Fruit fly (Drosophila melanogaster) whole organism, prepupa: Measurements from ENCODE around the gene Ufsp2.

Experiments used
- Blimp-1 ChIP-seq: fragments of 200-800 bp; sonication (Bioruptor generic); optimal IDR thresholded peaks from 3 replicates; lab custom pipeline; 2017; ENCODE audit warnings: missing biosample characterization, missing genetic modification characterization, mild to moderate bottlenecking, moderate library complexity, missing genetic modification reagents
- CG10669 ChIP-seq: fragments of 200-800 bp; sonication (Bioruptor generic); optimal IDR thresholded peaks from 3 replicates; lab custom pipeline; 2018; ENCODE audit warnings: missing biosample characterization, mild to moderate bottlenecking, missing genetic modification characterization, moderate library complexity
- CG11294 ChIP-seq: fragments of 200-800 bp; sonication (Bioruptor generic); IDR thresholded peaks from 2 replicates; pipeline ENCODE4 v1.3.6; 2022; ENCODE audit warnings: missing biosample characterization, missing genetic modification characterization
- CG11762 ChIP-seq: fragments of 200-800 bp; sonication (Bioruptor generic); optimal IDR thresholded peaks from 3 replicates; lab custom pipeline; 2016; ENCODE audit warnings: missing biosample characterization, missing genetic modification characterization; ENCODE audit not compliant: insufficient read depth
- CG1621 ChIP-seq: fragments of 200-800 bp; sonication (Bioruptor generic); optimal IDR thresholded peaks from 3 replicates; lab custom pipeline; 2018; ENCODE audit warnings: missing biosample characterization, mild to moderate bottlenecking, missing genetic modification characterization
- CG16779 ChIP-seq: fragments of 200-800 bp; sonication (Bioruptor generic); optimal IDR thresholded peaks from 3 replicates; lab custom pipeline; 2017; ENCODE audit warnings: missing biosample characterization, mild to moderate bottlenecking, missing genetic modification characterization
- CG32006 ChIP-seq: fragments of 200-800 bp; sonication (Bioruptor generic); optimal IDR thresholded peaks from 3 replicates; lab custom pipeline; 2017; ENCODE audit warnings: missing biosample characterization, mild to moderate bottlenecking, missing genetic modification characterization
- CG34406 ChIP-seq: fragments of 200-800 bp; sonication (Bioruptor generic); optimal IDR thresholded peaks from 3 replicates; lab custom pipeline; 2016; ENCODE audit warnings: missing biosample characterization, missing genetic modification characterization
- CG3919 ChIP-seq: fragments of 200-800 bp; sonication (Bioruptor generic); optimal IDR thresholded peaks from 3 replicates; lab custom pipeline; 2016; ENCODE audit warnings: missing biosample characterization, missing genetic modification characterization
- CG4318 ChIP-seq: fragments of 200-800 bp; sonication (Bioruptor generic); optimal IDR thresholded peaks from 3 replicates; lab custom pipeline; 2017; ENCODE audit warnings: missing biosample characterization, mild to moderate bottlenecking, missing genetic modification characterization
- CG6163 ChIP-seq: fragments of 200-800 bp; sonication (Bioruptor generic); IDR thresholded peaks from 3 replicates; pipeline ENCODE4 v1.3.6; 2022; ENCODE audit warnings: missing biosample characterization, missing genetic modification characterization
- CG6276 ChIP-seq: fragments of 200-800 bp; sonication (Bioruptor generic); optimal IDR thresholded peaks from 2 replicates; lab custom pipeline; 2017; ENCODE audit warnings: missing biosample characterization, mild to moderate bottlenecking, missing genetic modification characterization
- CG6792 ChIP-seq: fragments of 200-800 bp; sonication (Bioruptor generic); optimal IDR thresholded peaks from 3 replicates; lab custom pipeline; 2016; ENCODE audit warnings: missing biosample characterization, missing genetic modification characterization
- CG6808 ChIP-seq: fragments of 200-800 bp; sonication (Bioruptor generic); optimal IDR thresholded peaks from 3 replicates; lab custom pipeline; 2017; ENCODE audit warnings: missing biosample characterization, missing genetic modification characterization, mild to moderate bottlenecking, moderate library complexity, missing genetic modification reagents
- CG8319 ChIP-seq: fragments of 200-800 bp; sonication (Bioruptor generic); optimal IDR thresholded peaks from 3 replicates; lab custom pipeline; 2016; ENCODE audit warnings: missing biosample characterization, missing genetic modification characterization
- CG9139 ChIP-seq: fragments of 200-800 bp; sonication (Bioruptor generic); optimal IDR thresholded peaks from 3 replicates; lab custom pipeline; 2017; ENCODE audit warnings: missing biosample characterization, mild to moderate bottlenecking, missing genetic modification characterization
- Eip78C ChIP-seq: fragments of 200-800 bp; sonication (Bioruptor generic); peaks from one replicate; lab custom pipeline; 2016; ENCODE audit warnings: missing biosample characterization, missing genetic modification characterization
- Eip93F ChIP-seq: fragments of 200-800 bp; sonication (Bioruptor generic); optimal IDR thresholded peaks from 2 replicates; lab custom pipeline; 2016; ENCODE audit warnings: missing biosample characterization, mild to moderate bottlenecking, missing genetic modification characterization
- Ets21C ChIP-seq: fragments of 200-800 bp; sonication (Bioruptor generic); optimal IDR thresholded peaks from 3 replicates; lab custom pipeline; 2016; ENCODE audit warnings: missing biosample characterization, missing genetic modification characterization
- Ets96B ChIP-seq: fragments of 200-800 bp; optimal IDR thresholded peaks from 2 replicates; lab custom pipeline; 2019; ENCODE audit warnings: missing biosample characterization, mild to moderate bottlenecking, missing genetic modification characterization, moderate library complexity
- Gug ChIP-seq: fragments of 200-800 bp; sonication (Bioruptor generic); IDR thresholded peaks from 2 replicates; pipeline ENCODE4 v1.3.6; 2022; ENCODE audit warnings: missing biosample characterization, missing genetic modification characterization
- Hr39 ChIP-seq: fragments of 200-800 bp; sonication (Bioruptor generic); optimal IDR thresholded peaks from 2 replicates; lab custom pipeline; 2016; ENCODE audit warnings: missing biosample characterization, missing genetic modification characterization
- Lpt ChIP-seq: fragments of 200-800 bp; sonication (Bioruptor generic); optimal IDR thresholded peaks from 3 replicates; lab custom pipeline; 2016; ENCODE audit warnings: missing biosample characterization, missing genetic modification characterization
- Smox ChIP-seq: fragments of 200-800 bp; sonication (Bioruptor generic); optimal IDR thresholded peaks from 3 replicates; lab custom pipeline; 2016; ENCODE audit warnings: missing biosample characterization, missing genetic modification characterization
- acj6 ChIP-seq: fragments of 200-800 bp; sonication (Bioruptor generic); optimal IDR thresholded peaks from 3 replicates; lab custom pipeline; 2016; ENCODE audit warnings: missing biosample characterization, missing genetic modification characterization
- cyc ChIP-seq: fragments of 200-800 bp; sonication (Bioruptor generic); optimal IDR thresholded peaks from 3 replicates; lab custom pipeline; 2016; ENCODE audit warnings: missing biosample characterization, missing genetic modification characterization
- dsx ChIP-seq: fragments of 200-800 bp; optimal IDR thresholded peaks from 3 replicates; lab custom pipeline; 2019; ENCODE audit warnings: missing biosample characterization, mild to moderate bottlenecking, missing genetic modification characterization, moderate library complexity; ENCODE audit not compliant: poor library complexity, severe bottlenecking
- fd59A ChIP-seq: fragments of 200-800 bp; sonication (Bioruptor generic); optimal IDR thresholded peaks from 2 replicates; lab custom pipeline; 2017; ENCODE audit warnings: missing biosample characterization, mild to moderate bottlenecking, missing genetic modification characterization, missing genetic modification reagents
- fkh ChIP-seq: fragments of 200-800 bp; sonication (Bioruptor generic); optimal IDR thresholded peaks from 3 replicates; lab custom pipeline; 2017; ENCODE audit warnings: missing biosample characterization, mild to moderate bottlenecking, missing genetic modification characterization, moderate library complexity
- lz ChIP-seq: fragments of 200-800 bp; sonication (Bioruptor generic); optimal IDR thresholded peaks from 3 replicates; lab custom pipeline; 2016; ENCODE audit warnings: missing biosample characterization, missing genetic modification characterization
- net ChIP-seq: fragments of 200-800 bp; sonication (Bioruptor generic); optimal IDR thresholded peaks from 3 replicates; lab custom pipeline; 2016; ENCODE audit warnings: missing biosample characterization, missing genetic modification characterization
- ss ChIP-seq, 2 experiments: fragments of 200-800 bp; sonication (Bioruptor generic); optimal IDR thresholded peaks; 2 replicates in 1 of 2; 3 replicates in 1 of 2; lab custom pipeline; 2017 to 2018; ENCODE audit warnings: mild to moderate bottlenecking in 2 of 2, missing biosample characterization in 2 of 2, missing genetic modification characterization in 2 of 2, moderate library complexity in 1 of 2
- topi ChIP-seq: fragments of 200-800 bp; sonication (Bioruptor generic); optimal IDR thresholded peaks from 3 replicates; lab custom pipeline; 2016; ENCODE audit warnings: missing biosample characterization, missing genetic modification characterization
- vri ChIP-seq: fragments of 200-800 bp; sonication (Bioruptor generic); optimal IDR thresholded peaks from 3 replicates; lab custom pipeline; 2016; ENCODE audit warnings: missing biosample characterization, mild to moderate bottlenecking, missing genetic modification characterization

The Ufsp2 gene

DNA sequence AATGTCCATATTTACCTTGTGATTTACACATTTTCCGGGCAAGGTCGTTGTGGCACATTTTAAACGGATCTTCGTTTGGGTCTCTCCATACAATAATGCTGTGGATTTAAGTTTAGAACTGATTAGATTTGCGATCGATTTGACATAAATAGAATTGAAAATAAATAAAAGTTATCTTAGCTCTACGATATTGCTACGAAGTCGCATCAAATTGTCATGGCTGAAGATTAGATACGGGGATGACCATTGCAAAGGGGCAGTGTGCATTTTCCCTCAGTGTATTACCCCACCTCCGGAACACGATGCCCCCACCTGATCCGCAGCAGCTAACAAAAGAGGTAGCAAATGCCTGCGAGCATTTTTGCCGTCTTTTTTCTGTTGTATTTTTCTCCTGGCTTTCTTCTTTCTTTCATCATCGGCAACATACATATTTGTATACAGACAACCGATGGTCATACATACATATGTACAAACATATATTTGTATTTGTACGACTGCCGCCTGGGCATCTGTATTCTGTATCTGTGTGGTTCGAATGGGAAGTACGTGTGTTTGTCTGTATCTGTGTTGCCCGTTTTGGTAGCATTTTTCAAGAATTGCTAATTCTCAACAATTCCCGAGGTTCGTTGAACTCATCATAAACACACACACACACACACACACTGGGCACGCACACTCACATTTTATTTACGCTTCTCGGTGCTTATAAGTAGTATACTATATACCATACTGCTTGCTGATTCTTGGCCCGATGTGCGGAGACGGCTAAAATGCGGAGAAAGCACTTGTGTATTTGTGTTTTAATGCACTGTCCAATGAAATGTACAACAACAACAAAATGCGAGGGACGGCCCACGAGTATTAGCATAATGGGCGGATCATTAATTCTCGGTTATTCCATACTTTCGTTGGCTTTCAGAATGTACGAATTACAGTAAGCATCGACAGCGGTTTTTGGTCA, 31.6 kb upstream of the Ufsp2 start (continued):
- peak; percentile 46 for TF ChIP-seq Smox (GFP tag; lab: Kevin White, UChicago)
- no peak for TF ChIP-seq fd59A (GFP tag; lab: Kevin White, UChicago)
- no peak for TF ChIP-seq CG10669
- no peak for TF ChIP-seq Eip93F (GFP tag; lab: Kevin White, UChicago)
- TF ChIP-seq net (GFP tag; lab: Kevin White, UChicago) = no peak
- TF ChIP-seq CG32006 (GFP tag; lab: Kevin White, UChicago) = peak; percentile 74
- no peak for TF ChIP-seq ss (GFP tag; optimal IDR thresholded peaks at IDR 0.05; lab: Kevin White, UChicago)
- no peak for TF ChIP-seq CG8319 (GFP tag; lab: Kevin White, UChicago)
- peak; percentile 59 for TF ChIP-seq Eip78C
- peak; percentile 57 for TF ChIP-seq topi (GFP tag; lab: Kevin White, UChicago)
- TF ChIP-seq CG34406 (GFP tag; lab: Kevin White, UChicago) = peak; percentile 19
- no peak for TF ChIP-seq Lpt (GFP tag; lab: Kevin White, UChicago)
- TF ChIP-seq fkh = peak; percentile 33
- TF ChIP-seq Ets96B (tag; lab: Kevin White, UChicago) = no peak
- TF ChIP-seq Gug (GFP tag; lab: Robert Waterston, UW) = no peak
- TF ChIP-seq lz (GFP tag; lab: Kevin White, UChicago) = peak; percentile 53
- TF ChIP-seq CG16779 = no peak
- TF ChIP-seq dsx = no peak
- no peak for TF ChIP-seq CG6808 (GFP tag; lab: Kevin White, UChicago)
- TF ChIP-seq CG3919 = peak; percentile 6
- TF ChIP-seq Ets21C (GFP tag; lab: Kevin White, UChicago) = peak; percentile 23
- peak; percentile 36 for TF ChIP-seq Blimp-1
- TF ChIP-seq cyc (GFP tag; lab: Kevin White, UChicago) = peak; percentile 59
- TF ChIP-seq acj6 (GFP tag; lab: Kevin White, UChicago) = peak; percentile 37
- no peak for TF ChIP-seq CG6276
- TF ChIP-seq CG11294 = no peak
- TF ChIP-seq, all 60 proteins: peak for 29

DNA sequence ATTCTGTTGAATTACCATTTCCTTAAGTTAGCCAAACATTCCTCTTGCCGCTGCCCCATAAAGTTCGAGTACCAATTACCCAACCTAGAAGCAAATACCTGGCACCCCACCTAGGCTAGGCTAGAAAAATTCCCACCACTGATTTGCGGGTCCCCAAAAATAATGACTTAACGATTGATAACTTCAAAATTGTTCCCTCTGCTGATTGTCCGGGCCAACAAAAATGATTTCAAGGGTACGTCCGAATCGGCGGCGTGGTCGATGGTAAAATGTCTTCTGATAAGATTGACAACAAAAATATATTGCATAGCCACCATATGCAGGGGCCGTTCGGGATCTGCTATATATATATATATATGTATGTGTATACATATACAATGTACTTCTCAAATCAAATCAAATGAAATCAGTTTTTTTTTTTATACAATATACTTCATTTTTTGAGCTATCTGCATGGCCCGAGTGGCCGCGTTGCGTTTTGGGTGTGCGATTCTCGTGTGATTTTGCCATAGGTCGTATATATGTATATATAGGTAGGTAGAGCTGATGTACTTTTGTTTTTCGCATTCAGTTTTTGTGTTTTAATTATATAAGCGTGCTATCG, 29.1 kb upstream of the Ufsp2 start:
- TF ChIP-seq vri (GFP tag; lab: Kevin White, UChicago) (peak; percentile 94), ss (GFP tag; optimal IDR thresholded peaks at IDR 0.05; lab: Kevin White, UChicago) (no peak), CG9139 (GFP tag; lab: Kevin White, UChicago) (no peak), CG6163 (GFP tag; lab: Robert Waterston, UW) (no peak), CG11762 (GFP tag; lab: Kevin White, UChicago) (no peak)

DNA sequence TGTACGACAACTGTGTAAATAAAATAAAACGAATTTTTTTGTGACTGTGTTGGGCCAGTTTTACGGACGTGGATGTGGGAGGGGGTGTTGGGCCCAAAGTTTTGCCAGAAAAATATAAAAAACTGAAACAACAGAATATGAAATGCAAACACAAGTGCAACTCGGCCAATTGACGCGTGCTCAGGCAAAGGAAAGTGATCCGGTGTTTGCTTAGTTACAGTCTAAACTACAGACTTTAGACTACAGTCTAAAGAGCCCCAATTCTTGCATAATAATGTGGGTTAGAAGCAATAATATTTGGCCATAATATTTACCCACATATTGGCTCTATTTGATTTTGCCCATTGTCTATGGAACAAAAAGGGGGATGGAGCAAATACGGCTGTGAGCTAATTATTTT, 27.5 kb upstream of the Ufsp2 start:
- TF ChIP-seq vri (GFP tag; lab: Kevin White, UChicago) (peak; percentile 50), CG1621 (tag; lab: Kevin White, UChicago) (no peak), CG10669 (no peak), CG6792 (GFP tag; lab: Kevin White, UChicago) (no peak), CG4318 (GFP tag; lab: Kevin White, UChicago) (no peak), fkh (peak; percentile 86), Hr39 (GFP tag; lab: Kevin White, UChicago) (no peak)
